Fruit fly (Drosophila melanogaster) whole organism, embryonic: ENCODE measurements around the gene Snx21.

Experiments
- CG10462 ChIP-seq: fragments of 200-800 bp; sonication (Bioruptor generic); optimal IDR thresholded peaks from 2 replicates; lab custom pipeline; 2016; ENCODE audit warnings: missing biosample characterization, missing genetic modification characterization
- CG10654 ChIP-seq: fragments of 200-800 bp; sonication (Bioruptor generic); optimal IDR thresholded peaks from 2 replicates; lab custom pipeline; 2016; ENCODE audit warnings: missing biosample characterization, missing genetic modification characterization
- CG11723 ChIP-seq: fragments of 200-800 bp; sonication (Bioruptor generic); optimal IDR thresholded peaks from 2 replicates; lab custom pipeline; 2017; ENCODE audit warnings: missing biosample characterization, mild to moderate bottlenecking, missing genetic modification characterization
- CG12942 ChIP-seq: fragments of 200-800 bp; sonication (Bioruptor generic); optimal IDR thresholded peaks from 3 replicates; lab custom pipeline; 2016; ENCODE audit warnings: missing biosample characterization, missing genetic modification characterization
- CG14965 ChIP-seq: fragments of 200-800 bp; sonication (Bioruptor generic); optimal IDR thresholded peaks from 2 replicates; lab custom pipeline; 2016; ENCODE audit warnings: missing biosample characterization, missing genetic modification characterization, borderline replicate concordance
- CG17568 ChIP-seq: fragments of 200-800 bp; sonication (Bioruptor generic); optimal IDR thresholded peaks from 2 replicates; lab custom pipeline; 2018; ENCODE audit warnings: missing biosample characterization, mild to moderate bottlenecking, missing genetic modification characterization, moderate library complexity
- CG17612 ChIP-seq: fragments of 200-800 bp; sonication (Bioruptor generic); IDR thresholded peaks from 2 replicates; pipeline ENCODE4 v1.3.6; 2022; ENCODE audit warnings: missing biosample characterization, missing genetic modification characterization
- CG17912 ChIP-seq: fragments of 200-800 bp; sonication (Bioruptor generic); optimal IDR thresholded peaks from 2 replicates; lab custom pipeline; 2018; ENCODE audit warnings: missing biosample characterization, mild to moderate bottlenecking, missing genetic modification characterization
- CG18011 ChIP-seq: fragments of 200-800 bp; sonication (Bioruptor generic); optimal IDR thresholded peaks from 2 replicates; lab custom pipeline; 2017; ENCODE audit warnings: missing biosample characterization, missing genetic modification characterization, mild to moderate bottlenecking, moderate library complexity, missing genotype
- CG2120 ChIP-seq: fragments of 200-800 bp; sonication (Bioruptor generic); optimal IDR thresholded peaks from 3 replicates; lab custom pipeline; 2016; ENCODE audit warnings: missing biosample characterization, missing genetic modification characterization
- CG2199 ChIP-seq: fragments of 200-800 bp; sonication (Bioruptor generic); IDR thresholded peaks from 3 replicates; pipeline ENCODE4 v1.3.6; 2022; ENCODE audit warnings: missing biosample characterization, missing genetic modification characterization
- CG4404 ChIP-seq: fragments of 200-800 bp; sonication (Bioruptor generic); IDR thresholded peaks from 2 replicates; pipeline ENCODE4 v1.3.6; 2022; ENCODE audit warnings: missing biosample characterization, missing genetic modification characterization
- CG4617 ChIP-seq: fragments of 200-800 bp; sonication (Bioruptor generic); optimal IDR thresholded peaks from 3 replicates; lab custom pipeline; 2016; ENCODE audit warnings: missing biosample characterization, missing genetic modification characterization, borderline replicate concordance
- CG4730 ChIP-seq: fragments of 200-800 bp; sonication (Bioruptor generic); IDR thresholded peaks from 2 replicates; pipeline ENCODE4 v1.3.6; 2022; ENCODE audit warnings: missing biosample characterization, missing genetic modification characterization
- CG6854 ChIP-seq: fragments of 200-800 bp; sonication (Bioruptor generic); optimal IDR thresholded peaks from 3 replicates; lab custom pipeline; 2017; ENCODE audit warnings: missing biosample characterization, mild to moderate bottlenecking, missing genetic modification characterization
- CG8281 ChIP-seq: fragments of 200-800 bp; sonication (Bioruptor generic); optimal IDR thresholded peaks from 2 replicates; lab custom pipeline; 2018; ENCODE audit warnings: missing biosample characterization, mild to moderate bottlenecking, missing genetic modification characterization, moderate library complexity
- CG8478 ChIP-seq: fragments of >200 bp; optimal IDR thresholded peaks from 2 replicates; lab custom pipeline; 2018
- CG9797 ChIP-seq: fragments of 200-800 bp; sonication (Bioruptor generic); optimal IDR thresholded peaks from 3 replicates; lab custom pipeline; 2018; ENCODE audit warnings: missing biosample characterization, mild to moderate bottlenecking, missing genetic modification characterization
- Chrac-16 ChIP-seq: fragments of 200-800 bp; sonication (Bioruptor generic); optimal IDR thresholded peaks from 3 replicates; lab custom pipeline; 2016; ENCODE audit warnings: missing biosample characterization, missing genetic modification characterization
- D19B ChIP-seq: fragments of 200-800 bp; sonication (Bioruptor generic); optimal IDR thresholded peaks from 2 replicates; lab custom pipeline; 2017; ENCODE audit warnings: missing biosample characterization, mild to moderate bottlenecking, missing genetic modification characterization
- Dip3 ChIP-seq: fragments of 200-800 bp; sonication (Bioruptor generic); optimal IDR thresholded peaks from 3 replicates; lab custom pipeline; 2016; ENCODE audit warnings: missing biosample characterization, missing genetic modification characterization
- Dll ChIP-seq: fragments of 200-800 bp; sonication (Bioruptor generic); IDR thresholded peaks from 4 replicates; pipeline ENCODE4 v1.3.6; 2022; ENCODE audit warnings: missing biosample characterization, missing genetic modification characterization; ENCODE audit not compliant: partially characterized antibody
- Ets97D ChIP-seq: fragments of 200-800 bp; sonication (Bioruptor generic); optimal IDR thresholded peaks from 3 replicates; lab custom pipeline; 2016; ENCODE audit warnings: missing biosample characterization, missing genetic modification characterization
- Hr3 ChIP-seq: fragments of 200-800 bp; sonication (Bioruptor generic); optimal IDR thresholded peaks from 3 replicates; lab custom pipeline; 2016; ENCODE audit warnings: missing biosample characterization, missing genetic modification characterization
- Hr39 ChIP-seq: fragments of >200 bp; optimal IDR thresholded peaks from 2 replicates; lab custom pipeline; 2017
- Hsf ChIP-seq: fragments of 200-800 bp; sonication (Bioruptor generic); optimal IDR thresholded peaks from 3 replicates; lab custom pipeline; 2016; ENCODE audit warnings: missing biosample characterization, missing genetic modification characterization
- NC2β ChIP-seq: fragments of 200-800 bp; sonication (Bioruptor generic); optimal IDR thresholded peaks from 2 replicates; lab custom pipeline; 2016; ENCODE audit warnings: missing biosample characterization, missing genetic modification characterization
- NFAT ChIP-seq: fragments of 200-800 bp; sonication (Bioruptor generic); IDR thresholded peaks from 2 replicates; pipeline ENCODE4 v1.3.6; 2022; ENCODE audit warnings: missing biosample characterization, missing genetic modification characterization
- Neu2 ChIP-seq: fragments of 200-800 bp; sonication (Bioruptor generic); optimal IDR thresholded peaks from 3 replicates; lab custom pipeline; 2016; ENCODE audit warnings: missing biosample characterization, missing genetic modification characterization, borderline replicate concordance
- Oli ChIP-seq: fragments of 200-800 bp; sonication (Bioruptor generic); optimal IDR thresholded peaks from 2 replicates; lab custom pipeline; 2018; ENCODE audit warnings: missing biosample characterization, mild to moderate bottlenecking, missing genetic modification characterization, moderate library complexity
- Scr ChIP-seq: fragments of 200-800 bp; sonication (Bioruptor generic); IDR thresholded peaks from 2 replicates; pipeline ENCODE4 v1.3.6; 2022; ENCODE audit warnings: missing biosample characterization, missing genetic modification characterization; ENCODE audit not compliant: partially characterized antibody
- Sox100B ChIP-seq: fragments of 200-800 bp; sonication (Bioruptor generic); optimal IDR thresholded peaks from 3 replicates; lab custom pipeline; 2018; ENCODE audit warnings: missing biosample characterization, mild to moderate bottlenecking, missing genetic modification characterization
- Spps ChIP-seq: fragments of 200-800 bp; sonication (Bioruptor generic); optimal IDR thresholded peaks from 2 replicates; lab custom pipeline; 2018; ENCODE audit warnings: missing biosample characterization, mild to moderate bottlenecking, missing genetic modification characterization
- abd-A ChIP-seq: fragments of 200-800 bp; sonication (Bioruptor generic); optimal IDR thresholded peaks from 3 replicates; lab custom pipeline; 2019; ENCODE audit warnings: missing biosample characterization, mild to moderate bottlenecking, missing genetic modification characterization, moderate library complexity
- cad ChIP-seq: fragments of >200 bp; optimal IDR thresholded peaks from 2 replicates; lab custom pipeline; 2017; ENCODE audit warnings: missing biosample characterization, missing genetic modification characterization
- ci ChIP-seq: fragments of 200-800 bp; sonication (Bioruptor generic); IDR thresholded peaks from 3 replicates; pipeline ENCODE4 v1.3.6; 2022; ENCODE audit warnings: missing biosample characterization, missing genetic modification characterization
- disco-r ChIP-seq: fragments of 200-800 bp; sonication (Bioruptor generic); optimal IDR thresholded peaks from 2 replicates; lab custom pipeline; 2016; ENCODE audit warnings: missing biosample characterization, missing genetic modification characterization
- dpn ChIP-seq, 2 experiments: fragments of 200-800 bp; sonication (Bioruptor generic); optimal IDR thresholded peaks; 3 replicates each; lab custom pipeline; 2016; ENCODE audit warnings: missing biosample characterization in 2 of 2, missing genetic modification characterization in 2 of 2
- gcm ChIP-seq: fragments of 200-800 bp; sonication (Bioruptor generic); optimal IDR thresholded peaks from 2 replicates; lab custom pipeline; 2019; ENCODE audit warnings: missing biosample characterization, mild to moderate bottlenecking, missing genetic modification characterization, moderate library complexity
- gem ChIP-seq: fragments of 200-800 bp; sonication (Bioruptor generic); optimal IDR thresholded peaks from 2 replicates; lab custom pipeline; 2019; ENCODE audit warnings: missing biosample characterization, mild to moderate bottlenecking, missing genetic modification characterization, moderate library complexity
- grau ChIP-seq: fragments of 200-800 bp; optimal IDR thresholded peaks from 3 replicates; lab custom pipeline; 2019; ENCODE audit warnings: missing biosample characterization, mild to moderate bottlenecking, missing genetic modification characterization, moderate library complexity
- jumu ChIP-seq: fragments of 200-800 bp; sonication (Bioruptor generic); optimal IDR thresholded peaks from 3 replicates; lab custom pipeline; 2016; ENCODE audit warnings: missing biosample characterization, missing genetic modification characterization
- mirr ChIP-seq: fragments of 200-800 bp; sonication (Bioruptor generic); optimal IDR thresholded peaks from 3 replicates; lab custom pipeline; 2018; ENCODE audit warnings: missing biosample characterization, mild to moderate bottlenecking, missing genetic modification characterization
- nerfin-1 ChIP-seq: fragments of 200-800 bp; sonication (Bioruptor generic); optimal IDR thresholded peaks from 3 replicates; lab custom pipeline; 2019; ENCODE audit warnings: missing biosample characterization, mild to moderate bottlenecking, missing genetic modification characterization, moderate library complexity
- pho ChIP-seq: fragments of 200-800 bp; sonication (Bioruptor generic); optimal IDR thresholded peaks from 2 replicates; lab custom pipeline; 2016; ENCODE audit warnings: missing biosample characterization, missing genetic modification characterization
- pzg ChIP-seq: fragments of 200-800 bp; sonication (Bioruptor generic); optimal IDR thresholded peaks from 3 replicates; lab custom pipeline; 2018; ENCODE audit warnings: missing biosample characterization, mild to moderate bottlenecking, missing genetic modification characterization, moderate library complexity
- sens-2 ChIP-seq: fragments of 200-800 bp; sonication (Bioruptor generic); IDR thresholded peaks from 2 replicates; pipeline ENCODE4 v1.3.6; 2022; ENCODE audit warnings: missing biosample characterization, missing genetic modification characterization
- sna ChIP-seq: fragments of 200-800 bp; sonication (Bioruptor generic); IDR thresholded peaks from 2 replicates; pipeline ENCODE4 v1.3.6; 2022; ENCODE audit warnings: missing biosample characterization, missing genetic modification characterization; ENCODE audit not compliant: partially characterized antibody
- sqz ChIP-seq: fragments of 200-800 bp; sonication (Bioruptor generic); optimal IDR thresholded peaks from 3 replicates; lab custom pipeline; 2018; ENCODE audit warnings: missing biosample characterization, mild to moderate bottlenecking, missing genetic modification characterization
- tio ChIP-seq: fragments of 200-800 bp; sonication (Bioruptor generic); optimal IDR thresholded peaks from 2 replicates; lab custom pipeline; 2017; ENCODE audit warnings: missing biosample characterization, missing genetic modification characterization, inconsistent platforms
- zfh2 ChIP-seq: fragments of 200-800 bp; sonication (Bioruptor generic); optimal IDR thresholded peaks from 2 replicates; lab custom pipeline; 2016; ENCODE audit warnings: missing biosample characterization, missing genetic modification characterization

Gene Snx21

DNA sequence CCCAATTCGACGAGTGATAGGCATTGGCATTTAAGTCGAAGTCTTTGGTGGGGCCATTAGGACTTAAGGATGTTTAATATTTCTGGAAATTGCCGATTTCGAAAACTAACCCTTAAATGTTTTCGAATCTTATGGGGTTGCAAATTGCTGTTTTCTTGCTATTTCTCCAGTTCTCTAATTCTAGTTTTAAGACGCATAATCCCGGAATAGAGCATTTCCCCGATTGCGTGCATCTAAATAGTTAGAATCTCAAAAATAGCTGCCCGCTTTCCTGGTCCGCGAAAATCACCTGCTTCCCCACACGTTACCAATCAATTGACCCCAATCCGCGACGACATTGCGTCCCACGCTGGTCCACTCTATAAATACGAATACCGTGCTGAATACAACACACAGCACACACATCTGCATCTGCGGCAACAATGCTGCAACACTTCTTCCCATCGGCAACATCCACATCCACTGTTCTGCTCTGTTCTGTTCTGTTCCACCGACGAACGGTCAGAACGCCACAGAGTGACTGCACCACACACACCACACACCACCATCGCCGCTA lies 13.5 kb downstream of the Snx21 start, which contains the start of gene Bacc (continued):
- TF ChIP-seq jumu (GFP tag; lab: Kevin White, UChicago) (no peak), sens-2 (GFP tag; lab: Robert Waterston, UW) (no peak), Scr (GFP tag; lab: Robert Waterston, UW) (no peak), grau (tag; lab: Kevin White, UChicago) (peak; percentile 89), pho (GFP tag; lab: Kevin White, UChicago) (peak; percentile 88), CG8281 (peak; percentile 68), Chrac-16 (GFP tag; lab: Kevin White, UChicago) (peak; percentile 75), Ets97D (no peak), cad (GFP tag; lab: Kevin White, UChicago) (no peak), CG4730 (GFP tag; lab: Robert Waterston, UW) (no peak), CG12942 (peak; percentile 80), abd-A (tag; lab: Kevin White, UChicago) (no peak), Hr3 (GFP tag; lab: Kevin White, UChicago) (peak; percentile 86), gcm (GFP tag; lab: Kevin White, UChicago) (peak; percentile 65), CG2120 (peak; percentile 94), Hsf (peak; percentile 89), tio (GFP tag; lab: Kevin White, UChicago) (peak; percentile 93), gem (tag; lab: Kevin White, UChicago) (peak; percentile 91), NC2β (GFP tag; lab: Kevin White, UChicago) (peak; percentile 81), disco-r (GFP tag; lab: Kevin White, UChicago) (peak; percentile 71), CG10654 (peak; percentile 80), sna (GFP tag; lab: Robert Waterston, UW) (no peak), sqz (GFP tag; lab: Kevin White, UChicago) (peak; percentile 81), mirr (GFP tag; lab: Kevin White, UChicago) (peak; percentile 52), Spps (peak; percentile 48), NFAT (GFP tag; lab: Robert Waterston, UW) (no peak), CG17568 (GFP tag; lab: Kevin White, UChicago) (peak; percentile 83), Neu2 (GFP tag; lab: Kevin White, UChicago) (no peak), CG4617 (peak; percentile 67), CG6854 (GFP tag; lab: Kevin White, UChicago) (peak; percentile 85), Hr39 (lab: Kevin White, UChicago) (no peak), pzg (GFP tag; lab: Kevin White, UChicago) (no peak), CG9797 (GFP tag; lab: Kevin White, UChicago) (peak; percentile 12), CG14965 (GFP tag; lab: Kevin White, UChicago) (peak; percentile 36), nerfin-1 (tag; lab: Kevin White, UChicago) (peak; percentile 67), D19B (GFP tag; lab: Kevin White, UChicago) (peak; percentile 40), Dll (GFP tag; lab: Robert Waterston, UW) (no peak), CG8478 (lab: Kevin White, UChicago) (no peak), Oli (peak; percentile 93), CG10462 (GFP tag; lab: Kevin White, UChicago) (peak; percentile 79), Dip3 (GFP tag; lab: Kevin White, UChicago) (peak; percentile 87), CG2199 (GFP tag; lab: Robert Waterston, UW) (no peak), Sox100B (GFP tag; lab: Kevin White, UChicago) (peak; percentile 92), CG11723 (GFP tag; lab: Kevin White, UChicago) (peak; percentile 91), CG17612 (GFP tag; lab: Robert Waterston, UW) (no peak), dpn (GFP tag; optimal IDR thresholded peaks at IDR 0.05; lab: Kevin White, UChicago) (peak; percentile 87 to 91), zfh2 (GFP tag; lab: Kevin White, UChicago) (peak; percentile 90), CG18011 (peak; percentile 80), CG17912 (no peak), ci (GFP tag; lab: Robert Waterston, UW) (no peak), CG4404 (no peak)
